Worm (Caenorhabditis elegans) whole organism, L3 larva: ENCODE results near the gene D1044.6.

Source experiments
- elt-3 ChIP-seq, 3 experiments: fragments of 150-350 bp in 1 of 3; sonication (generic microtip) in 2 of 3; optimal IDR thresholded peaks; 2 replicates in 2 of 3; 4 replicates in 1 of 3; lab custom pipeline; 2014 to 2017; ENCODE audit warnings: missing biosample characterization in 3 of 3, missing genetic modification characterization in 3 of 3
- fkh-10 ChIP-seq: sonication (generic microtip); optimal IDR thresholded peaks from 2 replicates; lab custom pipeline; 2017; ENCODE audit warnings: missing biosample characterization, missing genetic modification reagents, missing genetic modification characterization
- unc-62 ChIP-seq: fragments of 150-350 bp; sonication (generic microtip); optimal IDR thresholded peaks from 4 replicates; lab custom pipeline; 2014; ENCODE audit warnings: missing biosample characterization, missing genetic modification reagents, missing genetic modification characterization
- ztf-11 ChIP-seq: fragments of 150-350 bp; optimal IDR thresholded peaks from 2 replicates; lab custom pipeline; 2014; ENCODE audit warnings: missing biosample characterization, missing genetic modification characterization

DNA sequence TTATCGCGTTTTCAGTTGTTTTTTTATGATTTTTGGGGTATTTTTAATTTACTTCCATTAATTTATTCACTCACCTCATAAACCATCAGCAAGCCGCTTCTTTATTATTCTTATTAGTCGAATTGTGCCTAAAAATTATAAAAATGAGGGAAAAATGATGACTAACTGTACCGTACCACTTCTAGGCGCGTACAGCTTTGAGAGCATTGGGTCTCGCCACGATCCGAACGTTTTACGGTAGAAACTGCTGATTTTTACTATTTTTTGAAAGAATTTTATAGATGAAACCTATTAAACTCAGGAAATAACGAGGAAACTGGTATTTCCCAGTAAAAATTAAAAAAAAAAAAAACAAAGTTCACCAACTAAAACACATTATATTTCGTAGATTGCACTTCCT lies at the start of gene D1044.6:
- TF ChIP-seq elt-3 (tag; optimal IDR thresholded peaks at IDR 0.05; lab: Kevin White, UChicago) = no peak
- TF ChIP-seq ztf-11 (tag; lab: Kevin White, UChicago) = no peak
- TF ChIP-seq fkh-10 (GFP tag; lab: Kevin White, UChicago) = no peak
- no peak for TF ChIP-seq unc-62 (GFP tag; lab: Kevin White, UChicago)
